Fruit fly (Drosophila melanogaster) whole organism, embryonic: ENCODE data around the gene Mtpalpha.

Experiments used
- CG10209 ChIP-seq: fragments of 200-800 bp; sonication (Bioruptor generic); optimal IDR thresholded peaks from 3 replicates; lab custom pipeline; 2017; ENCODE audit warnings: missing biosample characterization, mild to moderate bottlenecking, missing genetic modification characterization, missing genetic modification reagents
- CG10654 ChIP-seq: fragments of 200-800 bp; sonication (Bioruptor generic); optimal IDR thresholded peaks from 2 replicates; lab custom pipeline; 2016; ENCODE audit warnings: missing biosample characterization, missing genetic modification characterization
- CG11093 ChIP-seq: fragments of 200-800 bp; sonication (Bioruptor generic); IDR thresholded peaks from 3 replicates; pipeline ENCODE4 v1.3.6; 2022; ENCODE audit warnings: missing biosample characterization, missing genetic modification characterization
- CG11456 ChIP-seq: fragments of 200-800 bp; sonication (Bioruptor generic); IDR thresholded peaks from 3 replicates; pipeline ENCODE4 v1.3.6; 2022; ENCODE audit warnings: missing biosample characterization, missing genetic modification characterization
- CG11504 ChIP-seq: fragments of 200-800 bp; sonication (Bioruptor generic); optimal IDR thresholded peaks from 3 replicates; lab custom pipeline; 2019; ENCODE audit warnings: missing biosample characterization, mild to moderate bottlenecking, missing genetic modification characterization, moderate library complexity
- CG11560 ChIP-seq: fragments of 200-800 bp; sonication (Bioruptor generic); IDR thresholded peaks from 3 replicates; pipeline ENCODE4 v1.3.6; 2022; ENCODE audit warnings: missing biosample characterization, missing genetic modification characterization
- CG11696 ChIP-seq: fragments of 200-800 bp; sonication (Bioruptor generic); IDR thresholded peaks from 2 replicates; pipeline ENCODE4 v1.3.6; 2022; ENCODE audit warnings: missing biosample characterization, missing genetic modification characterization
- CG1233 ChIP-seq: fragments of 200-800 bp; sonication (Bioruptor generic); optimal IDR thresholded peaks from 4 replicates; lab custom pipeline; 2018; ENCODE audit warnings: missing biosample characterization, mild to moderate bottlenecking, missing genetic modification characterization
- CG14014 ChIP-seq: fragments of 200-800 bp; sonication (Bioruptor generic); IDR thresholded peaks from 2 replicates; pipeline ENCODE4 v1.3.6; 2022; ENCODE audit warnings: missing biosample characterization, missing genetic modification characterization
- CG14050 ChIP-seq: fragments of 200-800 bp; sonication (Bioruptor generic); IDR thresholded peaks from 3 replicates; pipeline ENCODE4 v1.3.6; 2022; ENCODE audit warnings: missing biosample characterization, missing genetic modification characterization
- CG15601 ChIP-seq: fragments of 200-800 bp; sonication (Bioruptor generic); optimal IDR thresholded peaks from 3 replicates; lab custom pipeline; 2019; ENCODE audit warnings: missing biosample characterization, mild to moderate bottlenecking, missing genetic modification characterization, moderate library complexity
- CG15696 ChIP-seq: fragments of 200-800 bp; sonication (Bioruptor generic); optimal IDR thresholded peaks from 2 replicates; lab custom pipeline; 2019; ENCODE audit warnings: missing biosample characterization, mild to moderate bottlenecking, missing genetic modification characterization, moderate library complexity
- CG18262 ChIP-seq: fragments of 200-800 bp; optimal IDR thresholded peaks from 3 replicates; lab custom pipeline; 2019; ENCODE audit warnings: missing biosample characterization, mild to moderate bottlenecking, missing genetic modification characterization, moderate library complexity
- CG1832 ChIP-seq: fragments of 200-800 bp; sonication (Bioruptor generic); optimal IDR thresholded peaks from 2 replicates; lab custom pipeline; 2017; ENCODE audit warnings: missing biosample characterization, mild to moderate bottlenecking, missing genetic modification characterization, inconsistent platforms
- CG2116 ChIP-seq: fragments of 200-800 bp; sonication (Bioruptor generic); optimal IDR thresholded peaks from 3 replicates; lab custom pipeline; 2018; ENCODE audit warnings: missing biosample characterization, mild to moderate bottlenecking, missing genetic modification characterization
- CG2875 ChIP-seq: fragments of 200-800 bp; sonication (Bioruptor generic); optimal IDR thresholded peaks from 2 replicates; lab custom pipeline; 2017; ENCODE audit warnings: missing biosample characterization, mild to moderate bottlenecking, missing genetic modification characterization, missing genetic modification reagents
- CG32532 ChIP-seq: fragments of 200-800 bp; sonication (Bioruptor generic); IDR thresholded peaks from 2 replicates; pipeline ENCODE4 v1.3.6; 2022; ENCODE audit warnings: missing biosample characterization, missing genetic modification characterization
- CG34376 ChIP-seq: fragments of 200-800 bp; sonication (Bioruptor generic); optimal IDR thresholded peaks from 2 replicates; lab custom pipeline; 2018; ENCODE audit warnings: missing biosample characterization, mild to moderate bottlenecking, missing genetic modification characterization
- CG3838 ChIP-seq: fragments of 200-800 bp; sonication (Bioruptor generic); optimal IDR thresholded peaks from 3 replicates; lab custom pipeline; 2016; ENCODE audit warnings: missing biosample characterization, missing genetic modification characterization
- CG4360 ChIP-seq: fragments of 200-800 bp; sonication (Bioruptor generic); IDR thresholded peaks from 2 replicates; pipeline ENCODE4 v1.3.6; 2022; ENCODE audit warnings: missing biosample characterization, missing genetic modification characterization
- CG6175 ChIP-seq: fragments of 200-800 bp; sonication (Bioruptor generic); IDR thresholded peaks from 3 replicates; pipeline ENCODE4 v1.3.6; 2022; ENCODE audit warnings: missing biosample characterization, missing genetic modification characterization
- CG7928 ChIP-seq: fragments of 200-800 bp; sonication (Bioruptor generic); optimal IDR thresholded peaks from 2 replicates; lab custom pipeline; 2017; ENCODE audit warnings: missing biosample characterization, mild to moderate bottlenecking, missing genetic modification characterization
- CG8478 ChIP-seq: fragments of >200 bp; optimal IDR thresholded peaks from 2 replicates; lab custom pipeline; 2018
- CoRest ChIP-seq: fragments of 200-800 bp; sonication (Bioruptor generic); optimal IDR thresholded peaks from 3 replicates; lab custom pipeline; 2018; ENCODE audit warnings: missing biosample characterization, mild to moderate bottlenecking, missing genetic modification characterization, moderate library complexity
- Elba2 ChIP-seq: fragments of 200-800 bp; sonication (Bioruptor generic); optimal IDR thresholded peaks from 3 replicates; lab custom pipeline; 2016; ENCODE audit warnings: missing biosample characterization, missing genetic modification characterization
- Fer2 ChIP-seq: fragments of 200-800 bp; sonication (Bioruptor generic); optimal IDR thresholded peaks from 2 replicates; lab custom pipeline; 2018; ENCODE audit warnings: missing biosample characterization, mild to moderate bottlenecking, missing genetic modification characterization, moderate library complexity
- Opbp ChIP-seq: fragments of 200-800 bp; sonication (Bioruptor generic); IDR thresholded peaks from 3 replicates; pipeline ENCODE4 v1.3.6; 2022; ENCODE audit warnings: missing biosample characterization, missing genetic modification characterization; ENCODE audit not compliant: partially characterized antibody
- Ptx1 ChIP-seq: fragments of 200-800 bp; sonication (Bioruptor generic); IDR thresholded peaks from 2 replicates; pipeline ENCODE4 v1.3.6; 2022; ENCODE audit warnings: missing biosample characterization, missing genetic modification characterization
- Sry-β ChIP-seq: fragments of 200-800 bp; sonication (Bioruptor generic); optimal IDR thresholded peaks from 2 replicates; lab custom pipeline; 2018; ENCODE audit warnings: missing biosample characterization, mild to moderate bottlenecking, missing genetic modification characterization, moderate library complexity
- ac ChIP-seq: fragments of 200-800 bp; sonication (Bioruptor generic); optimal IDR thresholded peaks from 3 replicates; lab custom pipeline; 2017; ENCODE audit warnings: missing biosample characterization, mild to moderate bottlenecking, missing genetic modification characterization
- bsh ChIP-seq, 2 experiments: fragments of 200-800 bp; sonication (Bioruptor generic); optimal IDR thresholded peaks; 2 replicates each; lab custom pipeline; 2017 to 2018; ENCODE audit warnings: mild to moderate bottlenecking in 2 of 2, missing biosample characterization in 2 of 2, missing genetic modification characterization in 2 of 2, moderate library complexity in 1 of 2
- chn ChIP-seq: fragments of 200-800 bp; sonication (Bioruptor generic); optimal IDR thresholded peaks from 2 replicates; lab custom pipeline; 2016; ENCODE audit warnings: missing biosample characterization, missing genetic modification characterization
- crp ChIP-seq, 2 experiments: fragments of 200-800 bp; sonication (Bioruptor generic); optimal IDR thresholded peaks; 2 replicates in 1 of 2; 3 replicates in 1 of 2; lab custom pipeline; 2017; ENCODE audit warnings: missing biosample characterization in 2 of 2, missing genetic modification characterization in 2 of 2, mild to moderate bottlenecking in 1 of 2, moderate library complexity in 1 of 2
- dimm ChIP-seq: fragments of 200-800 bp; sonication (Bioruptor generic); IDR thresholded peaks from 2 replicates; pipeline ENCODE4 v1.3.6; 2022; ENCODE audit warnings: missing biosample characterization, missing genetic modification characterization
- dmrt11E ChIP-seq: fragments of 200-800 bp; sonication (Bioruptor generic); optimal IDR thresholded peaks from 3 replicates; lab custom pipeline; 2018; ENCODE audit warnings: missing biosample characterization, mild to moderate bottlenecking, missing genetic modification characterization, moderate library complexity
- ems ChIP-seq: fragments of 200-800 bp; sonication (Bioruptor generic); optimal IDR thresholded peaks from 3 replicates; lab custom pipeline; 2016; ENCODE audit warnings: missing biosample characterization, missing genetic modification characterization
- esg ChIP-seq: fragments of 200-800 bp; sonication (Bioruptor generic); conservative IDR thresholded peaks from 2 replicates; pipeline ENCODE4 v1.3.6; 2022; ENCODE audit warnings: missing biosample characterization, missing genetic modification characterization
- grau ChIP-seq: fragments of 200-800 bp; optimal IDR thresholded peaks from 3 replicates; lab custom pipeline; 2019; ENCODE audit warnings: missing biosample characterization, mild to moderate bottlenecking, missing genetic modification characterization, moderate library complexity
- jigr1 ChIP-seq: fragments of 200-800 bp; sonication (Bioruptor generic); IDR thresholded peaks from 3 replicates; pipeline ENCODE4 v1.3.6; 2022; ENCODE audit warnings: missing biosample characterization, missing genetic modification characterization
- lola ChIP-seq, 3 experiments: fragments of >200 bp in 2 of 3; fragments of 200-800 bp in 1 of 3; sonication (Bioruptor generic) in 1 of 3; optimal IDR thresholded peaks; 2 replicates each; lab custom pipeline; 2017 to 2019; ENCODE audit warnings: missing biosample characterization in 3 of 3, missing genetic modification characterization in 3 of 3, mild to moderate bottlenecking in 1 of 3, moderate library complexity in 1 of 3
- nau ChIP-seq: fragments of 200-800 bp; sonication (Bioruptor generic); optimal IDR thresholded peaks from 3 replicates; lab custom pipeline; 2017; ENCODE audit warnings: missing biosample characterization, mild to moderate bottlenecking, missing genetic modification characterization, missing genetic modification reagents
- org-1 ChIP-seq: fragments of 200-800 bp; sonication (Bioruptor generic); optimal IDR thresholded peaks from 2 replicates; lab custom pipeline; 2017; ENCODE audit warnings: missing biosample characterization, missing genetic modification characterization
- otp ChIP-seq: fragments of 200-800 bp; sonication (Bioruptor generic); IDR thresholded peaks from 3 replicates; pipeline ENCODE4, ENCODE4 v1.3.6; 2022; ENCODE audit warnings: missing biosample characterization, missing genetic modification characterization
- psq ChIP-seq: fragments of 200-800 bp; sonication (Bioruptor generic); optimal IDR thresholded peaks from 2 replicates; lab custom pipeline; 2017; ENCODE audit warnings: missing biosample characterization, missing genetic modification characterization
- pum ChIP-seq: fragments of 200-800 bp; sonication (Bioruptor generic); optimal IDR thresholded peaks from 2 replicates; lab custom pipeline; 2016; ENCODE audit warnings: missing biosample characterization, missing genetic modification characterization
- ro ChIP-seq: fragments of 200-800 bp; sonication (Bioruptor generic); IDR thresholded peaks from 2 replicates; pipeline ENCODE4 v1.3.6; 2022; ENCODE audit warnings: missing biosample characterization, missing genetic modification characterization
- row ChIP-seq: fragments of 200-800 bp; sonication (Bioruptor generic); IDR thresholded peaks from 3 replicates; pipeline ENCODE4 v1.3.6; 2022; ENCODE audit warnings: missing biosample characterization, missing genetic modification characterization
- stc ChIP-seq: fragments of 200-800 bp; sonication (Bioruptor generic); IDR thresholded peaks from 2 replicates; pipeline ENCODE4 v1.3.6; 2022; ENCODE audit warnings: missing biosample characterization, missing genetic modification characterization
- tio ChIP-seq: fragments of 200-800 bp; sonication (Bioruptor generic); optimal IDR thresholded peaks from 2 replicates; lab custom pipeline; 2017; ENCODE audit warnings: missing biosample characterization, missing genetic modification characterization, inconsistent platforms
- wor ChIP-seq: fragments of 200-800 bp; sonication (Bioruptor generic); IDR thresholded peaks from 2 replicates; pipeline ENCODE4 v1.3.6; 2022; ENCODE audit warnings: missing biosample characterization, missing genetic modification characterization
- yki ChIP-seq: fragments of >200 bp; optimal IDR thresholded peaks from 3 replicates; lab custom pipeline; 2018

Mtpalpha gene

dm6 chr2L:9598390-9598789, 21.8 kb upstream of the Mtpalpha start (continued):
- TF ChIP-seq CG11560 (tag; lab: Robert Waterston, UW): no peak
- TF ChIP-seq ro (GFP tag; lab: Robert Waterston, UW): peak; percentile 38; the same call in 1 of the 2 replicates
- TF ChIP-seq CG34376: no peak
- peak; percentile 62 for TF ChIP-seq org-1 (GFP tag; lab: Kevin White, UChicago)
- TF ChIP-seq bsh (GFP tag; optimal IDR thresholded peaks at IDR 0.05; lab: Kevin White, UChicago): peak in 1 of 2 experiments; percentile 76
- TF ChIP-seq CG2116 (GFP tag; lab: Kevin White, UChicago): peak; percentile 11
- peak; percentile 66 for TF ChIP-seq Ptx1
- no peak for TF ChIP-seq Opbp
- TF ChIP-seq CG10654 (GFP tag; lab: Kevin White, UChicago): peak; percentile 6
- TF ChIP-seq CoRest (tag; lab: Kevin White, UChicago): peak; percentile 63
- peak in 1 of 3 experiments; percentile 81 for TF ChIP-seq lola (GFP tag; optimal IDR thresholded peaks at IDR 0.05; lab: Kevin White, UChicago)
- peak; percentile 2 for TF ChIP-seq ems
- TF ChIP-seq otp (GFP tag; lab: Robert Waterston, UW): peak; percentile 88
- TF ChIP-seq wor (GFP tag; lab: Robert Waterston, UW): peak; percentile 48; the same call in 1 of the 2 replicates
- peak; percentile 65 for TF ChIP-seq ac (GFP tag; lab: Kevin White, UChicago)
- 0 out of 3 replicates have a peak, but pooled peaks have one; percentile 39 for TF ChIP-seq CG6175 (GFP tag; lab: Robert Waterston, UW)
- TF ChIP-seq grau: peak; percentile 76
- TF ChIP-seq CG14050: peak; percentile 59; the same call in 2 of the 3 replicates
- TF ChIP-seq Fer2 (tag; lab: Kevin White, UChicago): no peak
- peak; percentile 70; the same call in 2 of the 3 replicates for TF ChIP-seq CG11456
- TF ChIP-seq CG1233 (GFP tag; lab: Kevin White, UChicago): peak; percentile 59
- no peak for TF ChIP-seq yki
- TF ChIP-seq CG3838 (GFP tag; lab: Kevin White, UChicago): no peak
- no peak for TF ChIP-seq CG8478 (lab: Kevin White, UChicago)
- TF ChIP-seq dmrt11E (tag; lab: Kevin White, UChicago): peak; percentile 92
- no peak for TF ChIP-seq CG1832 (GFP tag; lab: Kevin White, UChicago)
- TF ChIP-seq CG15696: peak; percentile 86
- peak; percentile 82 for TF ChIP-seq row (GFP tag; lab: Robert Waterston, UW)
- peak; percentile 0 for TF ChIP-seq tio (GFP tag; lab: Kevin White, UChicago)
- TF ChIP-seq psq (GFP tag; lab: Kevin White, UChicago): no peak
- peak; percentile 71 for TF ChIP-seq CG11093
- peak; percentile 61 for TF ChIP-seq CG10209
- TF ChIP-seq CG7928: no peak
- peak; percentile 85 for TF ChIP-seq CG18262 (tag; lab: Kevin White, UChicago)
- TF ChIP-seq CG4360 (GFP tag; lab: Robert Waterston, UW): peak; percentile 66
- TF ChIP-seq Elba2 (GFP tag; lab: Kevin White, UChicago): no peak
- TF ChIP-seq jigr1 (GFP tag; lab: Robert Waterston, UW): peak; percentile 40; the same call in 1 of the 3 replicates
- TF ChIP-seq crp (GFP tag; optimal IDR thresholded peaks at IDR 0.05; lab: Kevin White, UChicago): no peak
- peak; percentile 1 for TF ChIP-seq pum (GFP tag; lab: Kevin White, UChicago)
- TF ChIP-seq chn (GFP tag; lab: Kevin White, UChicago): no peak
- no peak for TF ChIP-seq nau (GFP tag; lab: Kevin White, UChicago)
- TF ChIP-seq CG11696 (GFP tag; lab: Robert Waterston, UW): no peak
- peak; percentile 57 for TF ChIP-seq CG2875 (GFP tag; lab: Kevin White, UChicago)
- peak; percentile 47; the same call in 1 of the 2 replicates for TF ChIP-seq CG32532 (GFP tag; lab: Robert Waterston, UW)
- TF ChIP-seq dimm: peak; percentile 44; the same call in 1 of the 2 replicates
- no peak for TF ChIP-seq Sry-β
- TF ChIP-seq CG14014 (GFP tag; lab: Robert Waterston, UW): 0 out of 2 replicates have a peak, but pooled peaks have one; percentile 41
- TF ChIP-seq esg: peak; percentile 61; the same call in 1 of the 2 replicates
- TF ChIP-seq CG11504 (tag; lab: Kevin White, UChicago): no peak
- TF ChIP-seq CG15601 (tag; lab: Kevin White, UChicago): peak; percentile 28
- TF ChIP-seq stc (GFP tag; lab: Robert Waterston, UW): peak; percentile 67
